Worm (Caenorhabditis elegans): ENCODE measurements around the gene col-41.

col-41 gene

DNA sequence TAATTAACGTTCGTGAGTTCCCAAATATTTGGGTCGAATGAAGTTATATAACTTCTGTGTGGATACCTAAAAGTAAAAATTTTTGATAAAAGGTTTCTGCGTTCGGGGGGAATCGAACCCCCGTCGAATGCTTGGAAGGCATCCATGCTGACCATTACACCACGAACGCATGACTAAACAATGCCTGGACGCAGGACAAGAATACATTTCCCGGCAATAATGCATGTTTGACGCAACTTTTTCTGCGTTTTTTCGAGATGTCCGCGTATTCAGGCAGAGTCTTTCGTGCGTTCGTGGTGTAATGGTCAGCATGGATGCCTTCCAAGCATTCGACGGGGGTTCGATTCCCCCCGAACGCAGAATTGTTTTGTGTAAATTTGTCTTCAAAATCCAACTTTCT is 24.4 kb upstream of the col-41 start (continued):
- TF ChIP-seq sdz-12 (GFP tag; optimal IDR thresholded peaks at IDR 0.05) (peak; percentile 63), ZK546.5 (tag; optimal IDR thresholded peaks at IDR 0.05) (no peak), dmd-6 (GFP tag; IDR thresholded peaks at IDR 0.05) (peak; percentile 86), F37D6.2 (tag; optimal IDR thresholded peaks at IDR 0.05) (peak; percentile 61), fos-1 (tag; optimal IDR thresholded peaks at IDR 0.05) (no peak), ctbp-1 (GFP tag; IDR thresholded peaks at IDR 0.05) (peak; percentile 94), unc-130 (GFP tag; optimal IDR thresholded peaks at IDR 0.05) (peak; percentile 36), ceh-82 (tag; optimal IDR thresholded peaks at IDR 0.05) (no peak), lin-39 (tag; optimal IDR thresholded peaks at IDR 0.05) (no peak), mxl-3 (GFP tag; optimal IDR thresholded peaks at IDR 0.05) (peak; percentile 65), aha-1 (tag) (no peak), nhr-76 (tag; optimal IDR thresholded peaks at IDR 0.05) (no peak), Y75B8A.6 (GFP tag; IDR thresholded peaks at IDR 0.05) (peak; percentile 62; the same call in 1 of the 2 replicates), daf-12 (tag; optimal IDR thresholded peaks at IDR 0.05) (no peak), egl-43 (GFP tag; IDR thresholded peaks at IDR 0.05) (peak; percentile 98), ztf-7 (tag; optimal IDR thresholded peaks at IDR 0.05) (peak; percentile 39), zag-1 (tag; optimal IDR thresholded peaks at IDR 0.05) (no peak), nhr-102 (tag; optimal IDR thresholded peaks at IDR 0.05) (peak; percentile 86), ZK337.2 (GFP tag; IDR thresholded peaks at IDR 0.05) (peak; percentile 85), F49E8.2 (tag; optimal IDR thresholded peaks at IDR 0.05; ENCODE audit: borderline replicate concordance) (peak; percentile 75), daf-19 (GFP tag; conservative IDR thresholded peaks at IDR 0.05) (peak; percentile 92), zfp-2 (tag; optimal IDR thresholded peaks at IDR 0.05) (no peak), lir-3 (tag; optimal IDR thresholded peaks at IDR 0.05) (peak; percentile 74), lin-38 (GFP tag; IDR thresholded peaks at IDR 0.05) (peak; percentile 81), gei-8 (GFP tag; optimal IDR thresholded peaks at IDR 0.05) (peak; percentile 68), R02D3.7 (tag; optimal IDR thresholded peaks at IDR 0.05) (no peak), lim-7 (GFP tag; IDR thresholded peaks at IDR 0.05) (peak; percentile 96), nhr-41 (GFP tag; IDR thresholded peaks at IDR 0.05) (peak; percentile 85), nhr-48 (tag; optimal IDR thresholded peaks at IDR 0.05) (peak; percentile 48), nhr-6 (tag; optimal IDR thresholded peaks at IDR 0.05) (peak; percentile 72), tra-1 (GFP tag; IDR thresholded peaks at IDR 0.05) (peak; percentile 93), snpc-4 (tag; optimal IDR thresholded peaks at IDR 0.05) (no peak), ceh-32 (tag; optimal IDR thresholded peaks at IDR 0.05; ENCODE audit: poor library complexity) (no peak), fkh-10 (GFP tag; optimal IDR thresholded peaks at IDR 0.05) (no peak), nhr-77 (tag; optimal IDR thresholded peaks at IDR 0.05) (peak; percentile 54), ces-1 (GFP tag; optimal IDR thresholded peaks at IDR 0.05) (no peak), jun-1 (tag; optimal IDR thresholded peaks at IDR 0.05) (no peak), nhr-10 (tag; optimal IDR thresholded peaks at IDR 0.05) (no peak), vab-7 (GFP tag; IDR thresholded peaks at IDR 0.05) (peak; percentile 97), skn-1 (tag; optimal IDR thresholded peaks at IDR 0.05) (no peak), nhr-11 (tag; optimal IDR thresholded peaks at IDR 0.05) (peak; percentile 59), pqm-1 (tag; optimal IDR thresholded peaks at IDR 0.05) (no peak), nhr-28 (tag; optimal IDR thresholded peaks at IDR 0.05) (peak; percentile 54), attf-4 (tag; optimal IDR thresholded peaks at IDR 0.05) (no peak), ceh-62 (tag; optimal IDR thresholded peaks at IDR 0.05) (no peak), mxl-2 (GFP tag; conservative IDR thresholded peaks at IDR 0.05) (peak; percentile 62; the same call in 1 of the 2 replicates), nhr-237 (tag; optimal IDR thresholded peaks at IDR 0.05) (no peak), set-16 (GFP tag; IDR thresholded peaks at IDR 0.05) (peak; percentile 25; the same call in 1 of the 2 replicates), spr-3 (GFP tag; optimal IDR thresholded peaks at IDR 0.05) (peak; percentile 76), daf-16 (GFP tag; optimal IDR thresholded peaks at IDR 0.05) (peak; percentile 82 to 83), daf-16 (tag; optimal IDR thresholded peaks at IDR 0.05) (peak; percentile 81), F44E2.7 (GFP tag; IDR thresholded peaks at IDR 0.05) (peak; percentile 84), snpc-1.2 (GFP tag; IDR thresholded peaks at IDR 0.05) (peak; percentile 92), spr-1 (tag; optimal IDR thresholded peaks at IDR 0.05) (peak; percentile 57)
